Worm (Caenorhabditis elegans): ENCODE data around the gene pqn-68.

ce11 chrV:12939434-12939833, 13.0 kb upstream of the pqn-68 start, which contains the start of gene T16G1.5:
- TF ChIP-seq ztf-11 (tag; optimal IDR thresholded peaks at IDR 0.05) (no peak), blmp-1 (tag; optimal IDR thresholded peaks at IDR 0.05) (no peak), nhr-2 (tag; optimal IDR thresholded peaks at IDR 0.05) (no peak), snpc-4 (tag; optimal IDR thresholded peaks at IDR 0.05) (no peak), mep-1 (tag; optimal IDR thresholded peaks at IDR 0.05) (no peak), pha-4 (tag; optimal IDR thresholded peaks at IDR 0.05) (no peak), cnd-1 (tag; optimal IDR thresholded peaks at IDR 0.05) (no peak), unc-39 (tag; optimal IDR thresholded peaks at IDR 0.05) (no peak), sptf-1 (tag; optimal IDR thresholded peaks at IDR 0.05) (no peak), elt-3 (tag; optimal IDR thresholded peaks at IDR 0.05) (no peak), bed-3 (GFP tag; optimal IDR thresholded peaks at IDR 0.05) (no peak), M03D4.4 (tag; optimal IDR thresholded peaks at IDR 0.05) (no peak)
